Worm (Caenorhabditis elegans): ENCODE measurements around the gene F26G1.5.

DNA sequence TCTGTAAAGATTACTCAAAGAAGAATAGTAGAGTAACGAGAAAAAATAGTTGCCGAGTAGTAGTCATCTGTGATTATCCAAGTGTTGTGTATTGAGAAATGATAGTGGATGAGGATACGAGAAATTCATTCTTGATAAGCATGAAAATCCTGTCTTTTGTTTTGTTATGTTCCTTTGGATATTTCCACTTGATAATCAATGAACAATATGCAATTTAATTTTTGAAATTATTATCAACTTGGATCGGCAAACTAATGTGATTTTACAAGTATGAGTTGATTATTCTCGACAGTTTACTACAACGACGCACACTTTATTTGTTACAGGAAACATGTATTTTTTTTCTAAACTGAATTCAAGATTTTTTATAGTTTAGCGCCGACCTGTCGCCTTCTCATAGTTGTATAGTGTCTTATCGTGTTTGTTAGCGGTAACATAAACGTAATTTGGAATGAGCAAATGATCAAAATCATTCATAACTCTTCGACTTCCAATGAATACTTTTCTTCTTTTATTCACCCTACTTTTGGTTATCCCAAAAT, 2.8 kb upstream of the F26G1.5 start, which contains the start of the genes F26G1.9 and F26G1.10:
- TF ChIP-seq flt-1 (GFP tag; IDR thresholded peaks at IDR 0.05) = no peak
- TF ChIP-seq cog-1 (tag; optimal IDR thresholded peaks at IDR 0.05) = no peak
- TF ChIP-seq ztf-29 (GFP tag; IDR thresholded peaks at IDR 0.05) = no peak
- TF ChIP-seq ref-1 (GFP tag; conservative IDR thresholded peaks at IDR 0.05) = no peak
